Worm (Caenorhabditis elegans) whole organism, young adult: ENCODE measurements around the gene rfk-1.

Source experiments
- B0019.2 ChIP-seq: fragments of 200-800 bp; sonication (Bioruptor generic); conservative IDR thresholded peaks from 2 replicates; pipeline ENCODE4 v1.3.6; 2022; ENCODE audit warnings: missing genetic modification reagents, missing genetic modification characterization, missing compliant biosample characterization
- C06A6.2 ChIP-seq: fragments of 200-800 bp; sonication (Bioruptor generic); conservative IDR thresholded peaks from 2 replicates; pipeline ENCODE4 v1.3.6; 2022; ENCODE audit warnings: missing genetic modification characterization, missing compliant biosample characterization
- F49E8.2 ChIP-seq: sonication (generic microtip); optimal IDR thresholded peaks from 3 replicates; lab custom pipeline; 2017; ENCODE audit warnings: missing genetic modification characterization, mild to moderate bottlenecking, missing compliant biosample characterization, antibody characterized with exemption, moderate library complexity; ENCODE audit not compliant: insufficient read depth
- F57C9.4 ChIP-seq: sonication (generic microtip); optimal IDR thresholded peaks from 2 replicates; lab custom pipeline; 2017; ENCODE audit warnings: mild to moderate bottlenecking, missing genetic modification characterization, missing compliant biosample characterization
- K12H6.12 ChIP-seq: fragments of 200-800 bp; sonication (Bioruptor generic); optimal IDR thresholded peaks from 2 replicates; lab custom pipeline; 2018; ENCODE audit warnings: mild to moderate bottlenecking, missing genetic modification characterization, missing compliant biosample characterization
- Y53F4B.3 ChIP-seq: fragments of 200-800 bp; sonication (Bioruptor generic); IDR thresholded peaks from 2 replicates; pipeline ENCODE4 v1.3.6; 2022; ENCODE audit warnings: missing genetic modification reagents, missing genetic modification characterization, missing compliant biosample characterization
- Y95B8A.8 ChIP-seq: fragments of 200-800 bp; sonication (Bioruptor generic); IDR thresholded peaks from 2 replicates; pipeline ENCODE4 v1.3.6; 2022; ENCODE audit warnings: missing genetic modification reagents, missing genetic modification characterization, missing compliant biosample characterization
- ZK185.1 ChIP-seq: sonication (generic microtip); optimal IDR thresholded peaks from 2 replicates; lab custom pipeline; 2016; ENCODE audit warnings: mild to moderate bottlenecking, missing genetic modification characterization, missing compliant biosample characterization; ENCODE audit not compliant: poor library complexity, severe bottlenecking
- akir-1 ChIP-seq: fragments of 200-800 bp; sonication (Bioruptor generic); optimal IDR thresholded peaks from 2 replicates; lab custom pipeline; 2018; ENCODE audit warnings: mild to moderate bottlenecking, missing genetic modification characterization, moderate library complexity, missing compliant biosample characterization
- ama-1 ChIP-seq, 3 experiments: fragments of 150-350 bp in 1 of 3; sonication (generic microtip) in 2 of 3; optimal IDR thresholded peaks; 2 replicates each; lab custom pipeline; 2014 to 2018; ENCODE audit warnings: missing biosample characterization in 2 of 3, missing genetic modification characterization in 2 of 3, missing genetic modification reagents in 2 of 3
- attf-3 ChIP-seq: fragments of 200-800 bp; sonication (Bioruptor generic); conservative IDR thresholded peaks from 2 replicates; pipeline ENCODE4 v1.3.6; 2022; ENCODE audit warnings: missing genetic modification reagents, missing genetic modification characterization, missing compliant biosample characterization
- attf-5 ChIP-seq: fragments of 200-800 bp; sonication (Bioruptor generic); optimal IDR thresholded peaks from 2 replicates; lab custom pipeline; 2018; ENCODE audit warnings: mild to moderate bottlenecking, missing genetic modification characterization, missing compliant biosample characterization
- bed-1 ChIP-seq: fragments of 200-800 bp; sonication (Bioruptor generic); IDR thresholded peaks from 2 replicates; pipeline ENCODE4 v1.3.6; 2022; ENCODE audit warnings: missing genetic modification reagents, missing genetic modification characterization, missing compliant biosample characterization
- cebp-1 ChIP-seq, 2 experiments: fragments of 200-800 bp in 1 of 2; sonication (Bioruptor generic) in 1 of 2; sonication (generic microtip) in 1 of 2; IDR thresholded peaks in 1 of 2; optimal IDR thresholded peaks in 1 of 2; 2 replicates each; pipeline versions ENCODE4 v1.3.6 to Lab custom; 2017 to 2022; ENCODE audit warnings: missing compliant biosample characterization in 2 of 2, missing genetic modification characterization in 2 of 2, mild to moderate bottlenecking in 1 of 2, missing genetic modification reagents in 1 of 2, moderate library complexity in 1 of 2
- cebp-2 ChIP-seq: fragments of 200-800 bp; sonication (Bioruptor generic); IDR thresholded peaks from 2 replicates; pipeline ENCODE4 v1.3.6; 2022; ENCODE audit warnings: missing genetic modification characterization, missing compliant biosample characterization
- chd-7 ChIP-seq: sonication (generic microtip); optimal IDR thresholded peaks from 2 replicates; lab custom pipeline; 2016; ENCODE audit warnings: mild to moderate bottlenecking, missing genetic modification characterization, moderate library complexity, missing compliant biosample characterization
- die-1 ChIP-seq: sonication (generic microtip); optimal IDR thresholded peaks from 2 replicates; lab custom pipeline; 2016; ENCODE audit warnings: missing genotype, mild to moderate bottlenecking, missing genetic modification characterization, missing compliant biosample characterization
- dpl-1 ChIP-seq: fragments of 150-350 bp; optimal IDR thresholded peaks from 2 replicates; lab custom pipeline; 2014; ENCODE audit warnings: missing biosample characterization, missing genetic modification reagents, missing genetic modification characterization
- egl-18 ChIP-seq: fragments of 200-800 bp; sonication (Bioruptor generic); IDR thresholded peaks from 2 replicates; pipeline ENCODE4 v1.3.6; 2022; ENCODE audit warnings: missing genetic modification reagents, missing genetic modification characterization, missing compliant biosample characterization
- ekl-4 ChIP-seq: fragments of 200-800 bp; sonication (Bioruptor generic); IDR thresholded peaks from 2 replicates; pipeline ENCODE4 v1.3.6; 2022; ENCODE audit warnings: missing genetic modification reagents, missing genetic modification characterization, missing compliant biosample characterization
- ets-4 ChIP-seq: fragments of 200-800 bp; sonication (Bioruptor generic); optimal IDR thresholded peaks from 2 replicates; lab custom pipeline; 2018; ENCODE audit warnings: mild to moderate bottlenecking, missing genetic modification characterization, missing compliant biosample characterization
- hlh-26 ChIP-seq: fragments of 200-800 bp; sonication (Bioruptor generic); conservative IDR thresholded peaks from 2 replicates; pipeline ENCODE4 v1.3.6; 2022; ENCODE audit warnings: missing genetic modification reagents, missing genetic modification characterization, missing compliant biosample characterization
- hmg-1.2 ChIP-seq: fragments of 200-800 bp; sonication (Bioruptor generic); IDR thresholded peaks from 2 replicates; pipeline ENCODE4 v1.3.6; 2022; ENCODE audit warnings: missing genetic modification reagents, missing genetic modification characterization, missing compliant biosample characterization
- hsf-1 ChIP-seq: fragments of 200-800 bp; sonication (Bioruptor generic); IDR thresholded peaks from 2 replicates; pipeline ENCODE4 v1.3.6; 2022; ENCODE audit warnings: missing genetic modification reagents, missing genetic modification characterization, missing compliant biosample characterization
- lag-1 ChIP-seq: fragments of 200-800 bp; sonication (Bioruptor generic); IDR thresholded peaks from 2 replicates; pipeline ENCODE4 v1.3.6; 2022; ENCODE audit warnings: missing genetic modification reagents, missing genetic modification characterization, missing compliant biosample characterization
- lin-35 ChIP-seq, 3 experiments: fragments of 150-350 bp in 2 of 3; sonication (generic microtip) in 1 of 3; optimal IDR thresholded peaks; 2 replicates each; lab custom pipeline; 2014 to 2018; ENCODE audit warnings: missing biosample characterization in 3 of 3, missing genetic modification characterization in 3 of 3, missing genetic modification reagents in 3 of 3
- lin-40 ChIP-seq: sonication (generic microtip); optimal IDR thresholded peaks from 2 replicates; lab custom pipeline; 2016; ENCODE audit warnings: missing genetic modification characterization, mild to moderate bottlenecking, missing compliant biosample characterization, missing genotype, missing genetic modification reagents
- lsy-27 ChIP-seq: sonication (generic microtip); optimal IDR thresholded peaks from 2 replicates; lab custom pipeline; 2017; ENCODE audit warnings: missing genetic modification characterization, mild to moderate bottlenecking, missing compliant biosample characterization, antibody characterized with exemption, missing genotype, borderline replicate concordance; ENCODE audit not compliant: insufficient read depth
- mel-28 ChIP-seq: sonication (generic microtip); optimal IDR thresholded peaks from 2 replicates; lab custom pipeline; 2016; ENCODE audit warnings: borderline replicate concordance, mild to moderate bottlenecking, missing genetic modification characterization, missing compliant biosample characterization
- nfyb-1 ChIP-seq: fragments of 200-800 bp; sonication (Bioruptor generic); IDR thresholded peaks from 2 replicates; pipeline ENCODE4 v1.3.6; 2022; ENCODE audit warnings: missing genetic modification reagents, missing genetic modification characterization, missing compliant biosample characterization
- pbrm-1 ChIP-seq: fragments of 200-800 bp; sonication (Bioruptor generic); IDR thresholded peaks from 2 replicates; pipeline ENCODE4 v1.3.6; 2022; ENCODE audit warnings: missing genetic modification reagents, missing genetic modification characterization, missing compliant biosample characterization
- pha-4 ChIP-seq: fragments of 150-350 bp; sonication (generic microtip); optimal IDR thresholded peaks from 2 replicates; lab custom pipeline; 2014; ENCODE audit warnings: missing biosample characterization, missing genetic modification reagents, missing genetic modification characterization
- rcor-1 ChIP-seq: fragments of 200-800 bp; sonication (Bioruptor generic); IDR thresholded peaks from 2 replicates; pipeline ENCODE4 v1.3.6; 2022; ENCODE audit warnings: missing genetic modification reagents, missing genetic modification characterization, missing compliant biosample characterization
- rpc-1 ChIP-seq, 2 experiments: fragments of 150-350 bp in 1 of 2; sonication (generic microtip) in 1 of 2; optimal IDR thresholded peaks; 2 replicates each; lab custom pipeline; 2014 to 2018; ENCODE audit warnings: missing biosample characterization in 1 of 2, missing genetic modification characterization in 1 of 2, missing genetic modification reagents in 1 of 2, missing genotype in 1 of 2
- somi-1 ChIP-seq: fragments of 200-800 bp; sonication (Bioruptor generic); optimal IDR thresholded peaks from 2 replicates; lab custom pipeline; 2018; ENCODE audit warnings: mild to moderate bottlenecking, missing genetic modification characterization, missing compliant biosample characterization
- unc-62 ChIP-seq: fragments of 150-350 bp; optimal IDR thresholded peaks from 2 replicates; lab custom pipeline; 2014; ENCODE audit warnings: missing biosample characterization, missing genetic modification reagents, missing genetic modification characterization

The rfk-1 gene

ce11 chrIV:10403193-10404058 is 5.9 kb downstream of the rfk-1 start, which contains the start of gene gpa-7:
gpa-7 (plus strand) TSS chrIV:10404008.
- TF ChIP-seq lin-35 (GFP tag; optimal IDR thresholded peaks at IDR 0.05; lab: Kevin White, UChicago) = peak in 1 of 3 experiments; percentile 70
- no peak for TF ChIP-seq Y95B8A.8 (GFP tag; lab: Robert Waterston, UW)
- no peak for TF ChIP-seq bed-1 (GFP tag; lab: Robert Waterston, UW)
- TF ChIP-seq akir-1 (GFP tag; lab: Kevin White, UChicago) = no peak
- TF ChIP-seq egl-18 (GFP tag; lab: Robert Waterston, UW) = 0 out of 2 replicates have a peak, but pooled peaks have one; percentile 47
- TF ChIP-seq lin-40 (tag; lab: Kevin White, UChicago) = peak; percentile 54
- 0 out of 2 replicates have a peak, but pooled peaks have one; percentile 9 for TF ChIP-seq rcor-1 (GFP tag; lab: Robert Waterston, UW)
- TF ChIP-seq ZK185.1 (tag; lab: Kevin White, UChicago) = peak; percentile 10
- TF ChIP-seq somi-1 (GFP tag; lab: Kevin White, UChicago) = peak; percentile 58
- TF ChIP-seq K12H6.12 (tag; lab: Kevin White, UChicago) = peak; percentile 76
- no peak for TF ChIP-seq cebp-1 (GFP tag; IDR thresholded peaks at IDR 0.05; lab: Robert Waterston, UW)
- TF ChIP-seq cebp-1 (tag; optimal IDR thresholded peaks at IDR 0.05; lab: Kevin White, UChicago) = peak; percentile 41
- TF ChIP-seq die-1 = peak; percentile 13
- peak; percentile 8; the same call in 1 of the 2 replicates for TF ChIP-seq pbrm-1 (GFP tag; lab: Robert Waterston, UW)
- TF ChIP-seq hmg-1.2 = peak; percentile 59; the same call in 1 of the 2 replicates
- peak; percentile 19 for TF ChIP-seq attf-5 (GFP tag; lab: Kevin White, UChicago)
- TF ChIP-seq chd-7 (tag; lab: Kevin White, UChicago) = peak; percentile 71
- TF ChIP-seq, all 124 proteins: peak for 13

- TF ChIP-seq ekl-4 (GFP tag; lab: Robert Waterston, UW) = no peak
- no peak for TF ChIP-seq Y53F4B.3
- no peak for TF ChIP-seq B0019.2 (GFP tag; lab: Robert Waterston, UW)
- no peak for TF ChIP-seq pha-4 (tag; lab: Kevin White, UChicago)
- TF ChIP-seq hsf-1 (GFP tag; lab: Robert Waterston, UW) = no peak
- no peak for TF ChIP-seq die-1
- TF ChIP-seq C06A6.2 (GFP tag; lab: Robert Waterston, UW) = no peak
- no peak for TF ChIP-seq ama-1 (optimal IDR thresholded peaks at IDR 0.05; lab: Kevin White, UChicago)
- no peak for TF ChIP-seq ama-1 (GFP tag; optimal IDR thresholded peaks at IDR 0.05; lab: Kevin White, UChicago)
- TF ChIP-seq F57C9.4 (tag; lab: Kevin White, UChicago) = no peak
- TF ChIP-seq, all 124 proteins: peak for 0
Measured at ce11 chrIV:10398244-10398643, 11.0 kb downstream of the rfk-1 start.

- TF ChIP-seq nfyb-1 (GFP tag; lab: Robert Waterston, UW) (no peak), F49E8.2 (tag; lab: Kevin White, UChicago) (no peak), cebp-2 (GFP tag; lab: Robert Waterston, UW) (no peak), cebp-1 (GFP tag; IDR thresholded peaks at IDR 0.05; lab: Robert Waterston, UW) (no peak), cebp-1 (tag; optimal IDR thresholded peaks at IDR 0.05; lab: Kevin White, UChicago) (no peak), attf-3 (GFP tag; lab: Robert Waterston, UW) (no peak), dpl-1 (no peak), lsy-27 (no peak), hlh-26 (GFP tag; lab: Robert Waterston, UW) (no peak), unc-62 (GFP tag; lab: Kevin White, UChicago) (no peak), ets-4 (GFP tag; lab: Kevin White, UChicago) (no peak), lag-1 (no peak), K12H6.12 (tag; lab: Kevin White, UChicago) (no peak), rpc-1 (optimal IDR thresholded peaks at IDR 0.05; lab: Kevin White, UChicago) (no peak), rpc-1 (tag; optimal IDR thresholded peaks at IDR 0.05; lab: Kevin White, UChicago) (no peak), Y53F4B.3 (no peak), mel-28 (tag; lab: Kevin White, UChicago) (no peak)
Measured at ce11 chrIV:10396827-10397226, 12.4 kb downstream of the rfk-1 start.
